Fruit fly (Drosophila melanogaster) whole organism, embryonic: ENCODE measurements around the gene HBS1.
A peak's percentile ranks its signal among the peaks of the same experiment; 100 is the strongest.

Experiments
- Atf6 ChIP-seq: fragments of 200-800 bp; sonication (Bioruptor generic); IDR thresholded peaks from 2 replicates; pipeline ENCODE4 v1.3.6; 2022; ENCODE audit warnings: missing biosample characterization, missing genetic modification characterization
- CG12659 ChIP-seq: fragments of 200-800 bp; sonication (Bioruptor generic); optimal IDR thresholded peaks from 3 replicates; lab custom pipeline; 2017; ENCODE audit warnings: mild to moderate bottlenecking, missing biosample characterization, missing genetic modification reagents, missing genetic modification characterization
- CG12769 ChIP-seq: fragments of 200-800 bp; sonication (Bioruptor generic); optimal IDR thresholded peaks from 2 replicates; lab custom pipeline; 2019; ENCODE audit warnings: missing biosample characterization, mild to moderate bottlenecking, missing genetic modification characterization, moderate library complexity
- CG14860 ChIP-seq: fragments of 200-800 bp; sonication (Bioruptor generic); IDR thresholded peaks from 3 replicates; pipeline ENCODE4 v1.3.6; 2022; ENCODE audit warnings: missing biosample characterization, missing genetic modification characterization; ENCODE audit not compliant: partially characterized antibody
- CG1647 ChIP-seq: fragments of 200-800 bp; sonication (Bioruptor generic); optimal IDR thresholded peaks from 3 replicates; lab custom pipeline; 2016; ENCODE audit warnings: missing biosample characterization, missing genetic modification characterization
- CG42726 ChIP-seq: fragments of 200-800 bp; sonication (Bioruptor generic); IDR thresholded peaks from 2 replicates; pipeline ENCODE4 v1.3.6; 2022; ENCODE audit warnings: missing biosample characterization, missing genetic modification characterization; ENCODE audit not compliant: partially characterized antibody
- CG6813 ChIP-seq: fragments of 200-800 bp; sonication (Bioruptor generic); optimal IDR thresholded peaks from 2 replicates; lab custom pipeline; 2017; ENCODE audit warnings: missing biosample characterization, missing genetic modification characterization, mild to moderate bottlenecking, moderate library complexity, missing genetic modification reagents
- Hey ChIP-seq: fragments of 200-800 bp; sonication (Bioruptor generic); optimal IDR thresholded peaks from 3 replicates; lab custom pipeline; 2018; ENCODE audit warnings: missing biosample characterization, mild to moderate bottlenecking, missing genetic modification characterization
- Hr3 ChIP-seq: fragments of 200-800 bp; sonication (Bioruptor generic); optimal IDR thresholded peaks from 3 replicates; lab custom pipeline; 2016; ENCODE audit warnings: missing biosample characterization, missing genetic modification characterization
- Max ChIP-seq: fragments of 200-800 bp; sonication (Bioruptor generic); optimal IDR thresholded peaks from 2 replicates; lab custom pipeline; 2016; ENCODE audit warnings: missing biosample characterization, mild to moderate bottlenecking, missing genetic modification characterization
- Myb ChIP-seq: fragments of 200-800 bp; sonication (Bioruptor generic); optimal IDR thresholded peaks from 2 replicates; lab custom pipeline; 2016; ENCODE audit warnings: missing biosample characterization, missing genetic modification characterization
- Six4 ChIP-seq: fragments of 200-800 bp; sonication (Bioruptor generic); optimal IDR thresholded peaks from 2 replicates; lab custom pipeline; 2016; ENCODE audit warnings: missing biosample characterization, missing genetic modification characterization
- aop ChIP-seq: fragments of 200-800 bp; sonication (Bioruptor generic); IDR thresholded peaks from 2 replicates; pipeline ENCODE4 v1.3.6; 2022; ENCODE audit warnings: missing biosample characterization, missing genetic modification characterization
- cwo ChIP-seq: fragments of 200-800 bp; sonication (Bioruptor generic); optimal IDR thresholded peaks from 3 replicates; lab custom pipeline; 2017; ENCODE audit warnings: missing biosample characterization, missing genetic modification characterization, mild to moderate bottlenecking, moderate library complexity, missing genetic modification reagents
- ind ChIP-seq: fragments of 200-800 bp; sonication (Bioruptor generic); optimal IDR thresholded peaks from 3 replicates; lab custom pipeline; 2016; ENCODE audit warnings: missing biosample characterization, missing genetic modification characterization
- lmd ChIP-seq: fragments of 200-800 bp; sonication (Bioruptor generic); IDR thresholded peaks from 2 replicates; pipeline ENCODE4 v1.3.6; 2022; ENCODE audit warnings: missing biosample characterization, missing genetic modification characterization
- luna ChIP-seq: fragments of 200-800 bp; sonication (Bioruptor generic); optimal IDR thresholded peaks from 2 replicates; lab custom pipeline; 2016; ENCODE audit warnings: missing biosample characterization, missing genetic modification characterization
- nau ChIP-seq: fragments of 200-800 bp; sonication (Bioruptor generic); optimal IDR thresholded peaks from 3 replicates; lab custom pipeline; 2017; ENCODE audit warnings: missing biosample characterization, mild to moderate bottlenecking, missing genetic modification characterization, missing genetic modification reagents
- p53 ChIP-seq: fragments of 200-800 bp; sonication (Bioruptor generic); optimal IDR thresholded peaks from 2 replicates; lab custom pipeline; 2016; ENCODE audit warnings: missing biosample characterization, missing genetic modification characterization
- prd ChIP-seq, 3 experiments: fragments of >200 bp in 2 of 3; fragments of 200-800 bp in 1 of 3; sonication (Bioruptor generic) in 1 of 3; optimal IDR thresholded peaks in 2 of 3; IDR thresholded peaks in 1 of 3; 2 replicates in 2 of 3; 3 replicates in 1 of 3; pipeline versions ENCODE4 v1.3.6 to Lab custom; 2017 to 2022; ENCODE audit warnings: missing biosample characterization in 1 of 3, missing genetic modification characterization in 1 of 3
- tio ChIP-seq: fragments of 200-800 bp; sonication (Bioruptor generic); optimal IDR thresholded peaks from 2 replicates; lab custom pipeline; 2017; ENCODE audit warnings: missing biosample characterization, missing genetic modification characterization, inconsistent platforms
- vfl ChIP-seq: fragments of 200-800 bp; sonication (Bioruptor generic); optimal IDR thresholded peaks from 2 replicates; lab custom pipeline; 2016; ENCODE audit warnings: missing biosample characterization, missing genetic modification characterization
- vvl ChIP-seq: fragments of 200-800 bp; sonication (Bioruptor generic); IDR thresholded peaks from 2 replicates; pipeline ENCODE4 v1.3.6; 2022; ENCODE audit warnings: missing biosample characterization, missing genetic modification characterization
- z ChIP-seq: fragments of 200-800 bp; sonication (Bioruptor generic); IDR thresholded peaks from 3 replicates; pipeline ENCODE4 v1.3.6; 2022; ENCODE audit warnings: missing biosample characterization, missing genetic modification characterization
- zen ChIP-seq: fragments of 200-800 bp; sonication (Bioruptor generic); optimal IDR thresholded peaks from 3 replicates; lab custom pipeline; 2018; ENCODE audit warnings: missing biosample characterization, mild to moderate bottlenecking, missing genetic modification characterization, moderate library complexity

Gene HBS1

dm6 chr3L:1816614-1817013 is 48.4 kb downstream of the HBS1 start (continued):
- TF ChIP-seq zen (tag; lab: Kevin White, UChicago) (no peak), CG1647 (GFP tag; lab: Kevin White, UChicago) (no peak), z (GFP tag; lab: Robert Waterston, UW) (0 out of 3 replicates have a peak, but pooled peaks have one; percentile 12), Max (GFP tag; lab: Kevin White, UChicago) (no peak), vvl (GFP tag; lab: Robert Waterston, UW) (0 out of 2 replicates have a peak, but pooled peaks have one; percentile 18), ind (GFP tag; lab: Kevin White, UChicago) (no peak), cwo (GFP tag; lab: Kevin White, UChicago) (peak; percentile 3), prd (optimal IDR thresholded peaks at IDR 0.05; lab: Kevin White, UChicago) (no peak), prd (GFP tag; IDR thresholded peaks at IDR 0.05; lab: Robert Waterston, UW) (no peak), tio (GFP tag; lab: Kevin White, UChicago) (no peak), CG12659 (GFP tag; lab: Kevin White, UChicago) (no peak), Six4 (GFP tag; lab: Kevin White, UChicago) (no peak), CG6813 (no peak), Hey (no peak), luna (GFP tag; lab: Kevin White, UChicago) (no peak), aop (GFP tag; lab: Robert Waterston, UW) (no peak), Atf6 (GFP tag; lab: Robert Waterston, UW) (no peak), Myb (GFP tag; lab: Kevin White, UChicago) (no peak), nau (GFP tag; lab: Kevin White, UChicago) (no peak), CG42726 (GFP tag; lab: Robert Waterston, UW) (no peak), CG12769 (tag; lab: Kevin White, UChicago) (peak; percentile 26), CG14860 (GFP tag; lab: Robert Waterston, UW) (no peak), vfl (GFP tag; lab: Kevin White, UChicago) (no peak), p53 (GFP tag; lab: Kevin White, UChicago) (no peak), lmd (no peak), Hr3 (GFP tag; lab: Kevin White, UChicago) (no peak)
